Worm (Caenorhabditis elegans) whole organism, young adult: ENCODE data around the gene clec-35.

Experiments used
- ZK185.1 ChIP-seq: sonication (generic microtip); optimal IDR thresholded peaks from 2 replicates; lab custom pipeline; 2016; ENCODE audit warnings: mild to moderate bottlenecking, missing genetic modification characterization, missing compliant biosample characterization; ENCODE audit not compliant: poor library complexity, severe bottlenecking
- ama-1 ChIP-seq, 3 experiments: fragments of 150-350 bp in 1 of 3; sonication (generic microtip) in 2 of 3; optimal IDR thresholded peaks; 2 replicates each; lab custom pipeline; 2014 to 2018; ENCODE audit warnings: missing biosample characterization in 2 of 3, missing genetic modification characterization in 2 of 3, missing genetic modification reagents in 2 of 3
- efl-1 ChIP-seq: fragments of 150-350 bp; optimal IDR thresholded peaks from 2 replicates; lab custom pipeline; 2014; ENCODE audit warnings: missing biosample characterization, missing genetic modification reagents, missing genetic modification characterization
- egrh-3 ChIP-seq: fragments of 200-800 bp; sonication (Bioruptor generic); IDR thresholded peaks from 2 replicates; pipeline ENCODE4 v1.3.6; 2022; ENCODE audit warnings: missing genetic modification reagents, missing genetic modification characterization, missing compliant biosample characterization
- madf-8 ChIP-seq: fragments of 200-800 bp; sonication (Bioruptor generic); conservative IDR thresholded peaks from 2 replicates; pipeline ENCODE4 v1.3.6; 2022; ENCODE audit warnings: missing genetic modification reagents, missing genetic modification characterization, missing compliant biosample characterization
- pha-4 ChIP-seq: fragments of 150-350 bp; sonication (generic microtip); optimal IDR thresholded peaks from 2 replicates; lab custom pipeline; 2014; ENCODE audit warnings: missing biosample characterization, missing genetic modification reagents, missing genetic modification characterization
- rcor-1 ChIP-seq: fragments of 200-800 bp; sonication (Bioruptor generic); IDR thresholded peaks from 2 replicates; pipeline ENCODE4 v1.3.6; 2022; ENCODE audit warnings: missing genetic modification reagents, missing genetic modification characterization, missing compliant biosample characterization
- ztf-18 ChIP-seq: sonication (generic microtip); optimal IDR thresholded peaks from 2 replicates; lab custom pipeline; 2016; ENCODE audit warnings: missing genotype, mild to moderate bottlenecking, missing genetic modification characterization, missing compliant biosample characterization

- TF ChIP-seq madf-8 = no peak
- no peak for TF ChIP-seq rcor-1 (GFP tag; lab: Robert Waterston, UW)
- TF ChIP-seq egrh-3 (GFP tag; lab: Robert Waterston, UW) = no peak
- TF ChIP-seq efl-1 = no peak
- no peak for TF ChIP-seq ZK185.1 (tag; lab: Kevin White, UChicago)
- no peak for TF ChIP-seq pha-4 (tag; lab: Kevin White, UChicago)
- TF ChIP-seq ama-1 (optimal IDR thresholded peaks at IDR 0.05; lab: Kevin White, UChicago) = no peak
- TF ChIP-seq ama-1 (GFP tag; optimal IDR thresholded peaks at IDR 0.05; lab: Kevin White, UChicago) = no peak
- no peak for TF ChIP-seq ztf-18 (tag; lab: Kevin White, UChicago)
These were observed at the start of gene clec-35, which contains the start of gene clec-27 for ce11 chrV:16853956-16854683.
